Worm (Caenorhabditis elegans) whole organism, mixed stage, embryonic: ENCODE measurements around the gene B0563.6.

ENCODE experiments used
- blmp-1 ChIP-seq: fragments of 150-350 bp; optimal IDR thresholded peaks from 2 replicates; lab custom pipeline; 2014; ENCODE audit warnings: missing biosample characterization, missing genetic modification characterization
- ceh-39 ChIP-seq: fragments of 150-350 bp; optimal IDR thresholded peaks from 2 replicates; lab custom pipeline; 2014; ENCODE audit warnings: missing biosample characterization, missing genetic modification characterization
- ceh-83 ChIP-seq: fragments of 200-800 bp; sonication (Bioruptor generic); optimal IDR thresholded peaks from 2 replicates; lab custom pipeline; 2018; ENCODE audit warnings: mild to moderate bottlenecking, missing genetic modification characterization, missing compliant biosample characterization
- elt-3 ChIP-seq: fragments of 150-350 bp; optimal IDR thresholded peaks from 2 replicates; lab custom pipeline; 2014; ENCODE audit warnings: missing biosample characterization, missing genetic modification characterization
- ham-2 ChIP-seq: fragments of 200-800 bp; sonication (Bioruptor generic); optimal IDR thresholded peaks from 2 replicates; lab custom pipeline; 2018; ENCODE audit warnings: mild to moderate bottlenecking, missing genetic modification characterization, missing compliant biosample characterization
- nhr-12 ChIP-seq: fragments of 150-350 bp; optimal IDR thresholded peaks from 2 replicates; lab custom pipeline; 2014; ENCODE audit warnings: missing biosample characterization, missing genetic modification characterization
- nhr-76 ChIP-seq: sonication (generic microtip); optimal IDR thresholded peaks from 2 replicates; lab custom pipeline; 2017; ENCODE audit warnings: missing biosample characterization, missing genetic modification characterization
- pha-4 ChIP-seq: fragments of 150-350 bp; optimal IDR thresholded peaks from 2 replicates; lab custom pipeline; 2018; ENCODE audit warnings: missing biosample characterization, missing genetic modification reagents, missing genetic modification characterization
- sem-2 ChIP-seq: fragments of 200-800 bp; sonication (Bioruptor generic); optimal IDR thresholded peaks from 2 replicates; lab custom pipeline; 2018; ENCODE audit warnings: mild to moderate bottlenecking, missing genetic modification characterization, missing compliant biosample characterization
- unc-39 ChIP-seq: fragments of 150-350 bp; optimal IDR thresholded peaks from 2 replicates; lab custom pipeline; 2014; ENCODE audit warnings: missing biosample characterization, missing genetic modification characterization

DNA sequence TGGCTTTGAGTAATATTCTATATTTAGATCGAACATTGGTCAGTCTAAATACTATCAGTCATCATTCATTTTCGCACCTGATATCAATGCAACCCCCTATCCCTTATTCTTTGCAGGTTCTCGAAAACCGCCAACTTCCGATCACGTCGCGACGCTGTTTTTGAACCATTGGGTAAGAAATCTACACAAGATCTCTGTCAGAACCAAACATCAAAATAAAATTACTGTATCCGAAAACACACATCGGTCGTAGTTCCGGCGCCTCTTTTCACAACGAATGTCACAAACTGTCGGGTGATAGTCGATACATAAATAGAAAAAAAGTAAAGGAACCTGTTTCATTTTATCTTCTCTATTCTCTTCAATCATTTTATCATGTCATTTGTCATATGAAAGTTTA is 9.5 kb downstream of the B0563.6 start:
- TF ChIP-seq nhr-76 (tag; lab: Kevin White, UChicago) (no peak), ham-2 (GFP tag; lab: Kevin White, UChicago) (no peak), pha-4 (tag; lab: Kevin White, UChicago) (no peak), ceh-83 (no peak), ceh-39 (tag; lab: Kevin White, UChicago) (no peak), unc-39 (tag; lab: Kevin White, UChicago) (no peak), blmp-1 (tag; lab: Kevin White, UChicago) (no peak), nhr-12 (no peak), elt-3 (tag; lab: Kevin White, UChicago) (no peak), sem-2 (no peak)
